Fruit fly (Drosophila melanogaster) whole organism, embryonic: ENCODE measurements around the gene CG17230.

Experiments used
- Abd-B ChIP-seq: fragments of 200-800 bp; sonication (Bioruptor generic); optimal IDR thresholded peaks from 2 replicates; lab custom pipeline; 2018; ENCODE audit warnings: missing biosample characterization, mild to moderate bottlenecking, missing genetic modification characterization, moderate library complexity
- Antp ChIP-seq: fragments of 200-800 bp; sonication (Bioruptor generic); optimal IDR thresholded peaks from 3 replicates; lab custom pipeline; 2016; ENCODE audit warnings: missing biosample characterization, missing genetic modification characterization
- CG10431 ChIP-seq: fragments of 200-800 bp; sonication (Bioruptor generic); optimal IDR thresholded peaks from 3 replicates; lab custom pipeline; 2018; ENCODE audit warnings: missing biosample characterization, mild to moderate bottlenecking, missing genetic modification characterization
- CG10543 ChIP-seq: fragments of 200-800 bp; sonication (Bioruptor generic); optimal IDR thresholded peaks from 3 replicates; lab custom pipeline; 2017; ENCODE audit warnings: missing biosample characterization, mild to moderate bottlenecking, missing genetic modification characterization, moderate library complexity
- CG10565 ChIP-seq: fragments of 200-800 bp; sonication (Bioruptor generic); optimal IDR thresholded peaks from 3 replicates; lab custom pipeline; 2016; ENCODE audit warnings: missing biosample characterization, mild to moderate bottlenecking, missing genetic modification characterization
- CG10654 ChIP-seq: fragments of 200-800 bp; sonication (Bioruptor generic); optimal IDR thresholded peaks from 2 replicates; lab custom pipeline; 2016; ENCODE audit warnings: missing biosample characterization, missing genetic modification characterization
- CG11504 ChIP-seq: fragments of 200-800 bp; sonication (Bioruptor generic); optimal IDR thresholded peaks from 3 replicates; lab custom pipeline; 2019; ENCODE audit warnings: missing biosample characterization, mild to moderate bottlenecking, missing genetic modification characterization, moderate library complexity
- CG12219 ChIP-seq: fragments of 200-800 bp; sonication (Bioruptor generic); optimal IDR thresholded peaks from 3 replicates; lab custom pipeline; 2018; ENCODE audit warnings: missing biosample characterization, mild to moderate bottlenecking, missing genetic modification characterization
- CG12391 ChIP-seq: fragments of 200-800 bp; sonication (Bioruptor generic); optimal IDR thresholded peaks from 3 replicates; lab custom pipeline; 2018; ENCODE audit warnings: missing biosample characterization, mild to moderate bottlenecking, missing genetic modification characterization, moderate library complexity
- CG12769 ChIP-seq: fragments of 200-800 bp; sonication (Bioruptor generic); optimal IDR thresholded peaks from 2 replicates; lab custom pipeline; 2019; ENCODE audit warnings: missing biosample characterization, mild to moderate bottlenecking, missing genetic modification characterization, moderate library complexity
- CG15479 ChIP-seq: fragments of 200-800 bp; sonication (Bioruptor generic); optimal IDR thresholded peaks from 3 replicates; lab custom pipeline; 2019; ENCODE audit warnings: missing biosample characterization, mild to moderate bottlenecking, missing genetic modification characterization, moderate library complexity
- CG1603 ChIP-seq: fragments of 200-800 bp; sonication (Bioruptor generic); optimal IDR thresholded peaks from 2 replicates; lab custom pipeline; 2019; ENCODE audit warnings: missing biosample characterization, mild to moderate bottlenecking, missing genetic modification characterization, moderate library complexity
- CG2199 ChIP-seq: fragments of 200-800 bp; sonication (Bioruptor generic); IDR thresholded peaks from 3 replicates; pipeline ENCODE4 v1.3.6; 2022; ENCODE audit warnings: missing biosample characterization, missing genetic modification characterization
- CG31388 ChIP-seq: fragments of 200-800 bp; sonication (Bioruptor generic); optimal IDR thresholded peaks from 2 replicates; lab custom pipeline; 2016; ENCODE audit warnings: missing biosample characterization, missing genetic modification characterization
- CG33557 ChIP-seq: fragments of 200-800 bp; sonication (Bioruptor generic); optimal IDR thresholded peaks from 2 replicates; lab custom pipeline; 2019; ENCODE audit warnings: missing biosample characterization, mild to moderate bottlenecking, missing genetic modification characterization, moderate library complexity
- CG3838 ChIP-seq: fragments of 200-800 bp; sonication (Bioruptor generic); optimal IDR thresholded peaks from 3 replicates; lab custom pipeline; 2016; ENCODE audit warnings: missing biosample characterization, missing genetic modification characterization
- CG5245 ChIP-seq: fragments of 200-800 bp; sonication (Bioruptor generic); optimal IDR thresholded peaks from 3 replicates; lab custom pipeline; 2016; ENCODE audit warnings: missing biosample characterization, missing genetic modification characterization
- CG7271 ChIP-seq: fragments of 200-800 bp; sonication (Bioruptor generic); optimal IDR thresholded peaks from 2 replicates; lab custom pipeline; 2018; ENCODE audit warnings: missing biosample characterization, mild to moderate bottlenecking, missing genetic modification characterization, moderate library complexity
- CG7928 ChIP-seq: fragments of 200-800 bp; sonication (Bioruptor generic); optimal IDR thresholded peaks from 2 replicates; lab custom pipeline; 2017; ENCODE audit warnings: missing biosample characterization, mild to moderate bottlenecking, missing genetic modification characterization
- CG8478 ChIP-seq: fragments of >200 bp; optimal IDR thresholded peaks from 2 replicates; lab custom pipeline; 2018
- CG8924 ChIP-seq: fragments of 200-800 bp; optimal IDR thresholded peaks from 3 replicates; lab custom pipeline; 2019; ENCODE audit warnings: missing biosample characterization, mild to moderate bottlenecking, missing genetic modification characterization, moderate library complexity
- CG9727 ChIP-seq: fragments of 200-800 bp; sonication (Bioruptor generic); optimal IDR thresholded peaks from 3 replicates; lab custom pipeline; 2017; ENCODE audit warnings: missing biosample characterization, mild to moderate bottlenecking, missing genetic modification characterization
- CoRest ChIP-seq: fragments of 200-800 bp; sonication (Bioruptor generic); optimal IDR thresholded peaks from 3 replicates; lab custom pipeline; 2018; ENCODE audit warnings: missing biosample characterization, mild to moderate bottlenecking, missing genetic modification characterization, moderate library complexity
- Dad ChIP-seq: fragments of 200-800 bp; sonication (Bioruptor generic); optimal IDR thresholded peaks from 3 replicates; lab custom pipeline; 2016; ENCODE audit warnings: missing biosample characterization, missing genetic modification characterization
- Ets97D ChIP-seq: fragments of 200-800 bp; sonication (Bioruptor generic); optimal IDR thresholded peaks from 3 replicates; lab custom pipeline; 2016; ENCODE audit warnings: missing biosample characterization, missing genetic modification characterization
- HLHmδ ChIP-seq: fragments of 200-800 bp; sonication (Bioruptor generic); optimal IDR thresholded peaks from 2 replicates; lab custom pipeline; 2018; ENCODE audit warnings: missing biosample characterization, mild to moderate bottlenecking, missing genetic modification characterization, moderate library complexity
- Hr3 ChIP-seq: fragments of 200-800 bp; sonication (Bioruptor generic); optimal IDR thresholded peaks from 3 replicates; lab custom pipeline; 2016; ENCODE audit warnings: missing biosample characterization, missing genetic modification characterization
- MTF-1 ChIP-seq: fragments of 200-800 bp; sonication (Bioruptor generic); optimal IDR thresholded peaks from 2 replicates; lab custom pipeline; 2018; ENCODE audit warnings: missing biosample characterization, mild to moderate bottlenecking, missing genetic modification characterization, borderline replicate concordance
- Myb ChIP-seq: fragments of 200-800 bp; sonication (Bioruptor generic); optimal IDR thresholded peaks from 2 replicates; lab custom pipeline; 2016; ENCODE audit warnings: missing biosample characterization, missing genetic modification characterization
- Six4 ChIP-seq: fragments of 200-800 bp; sonication (Bioruptor generic); optimal IDR thresholded peaks from 2 replicates; lab custom pipeline; 2016; ENCODE audit warnings: missing biosample characterization, missing genetic modification characterization
- ab ChIP-seq: fragments of 200-800 bp; sonication (Bioruptor generic); optimal IDR thresholded peaks from 2 replicates; lab custom pipeline; 2016; ENCODE audit warnings: missing biosample characterization, missing genetic modification characterization
- bcd ChIP-seq: fragments of 200-800 bp; sonication (Bioruptor generic); optimal IDR thresholded peaks from 2 replicates; lab custom pipeline; 2017; ENCODE audit warnings: missing biosample characterization, mild to moderate bottlenecking, missing genetic modification characterization
- caup ChIP-seq: fragments of 200-800 bp; sonication (Bioruptor generic); optimal IDR thresholded peaks from 3 replicates; lab custom pipeline; 2017; ENCODE audit warnings: missing biosample characterization, mild to moderate bottlenecking, missing genetic modification characterization, moderate library complexity; ENCODE audit not compliant: severe bottlenecking
- ci ChIP-seq: fragments of 200-800 bp; sonication (Bioruptor generic); IDR thresholded peaks from 3 replicates; pipeline ENCODE4 v1.3.6; 2022; ENCODE audit warnings: missing biosample characterization, missing genetic modification characterization
- dpn ChIP-seq, 2 experiments: fragments of 200-800 bp; sonication (Bioruptor generic); optimal IDR thresholded peaks; 3 replicates each; lab custom pipeline; 2016; ENCODE audit warnings: missing biosample characterization in 2 of 2, missing genetic modification characterization in 2 of 2
- emc ChIP-seq: fragments of 200-800 bp; sonication (Bioruptor generic); optimal IDR thresholded peaks from 2 replicates; lab custom pipeline; 2016; ENCODE audit warnings: missing biosample characterization, missing genetic modification characterization
- jing ChIP-seq: fragments of 200-800 bp; sonication (Bioruptor generic); optimal IDR thresholded peaks from 2 replicates; lab custom pipeline; 2018; ENCODE audit warnings: missing biosample characterization, mild to moderate bottlenecking, missing genetic modification characterization
- kay ChIP-seq: fragments of 200-800 bp; sonication (Bioruptor generic); optimal IDR thresholded peaks from 2 replicates; lab custom pipeline; 2016; ENCODE audit warnings: missing biosample characterization, missing genetic modification characterization
- knrl ChIP-seq: fragments of 200-800 bp; sonication (Bioruptor generic); IDR thresholded peaks from 3 replicates; pipeline ENCODE4 v1.3.6; 2022; ENCODE audit warnings: missing biosample characterization, missing genetic modification characterization; ENCODE audit not compliant: partially characterized antibody
- luna ChIP-seq: fragments of 200-800 bp; sonication (Bioruptor generic); optimal IDR thresholded peaks from 2 replicates; lab custom pipeline; 2016; ENCODE audit warnings: missing biosample characterization, missing genetic modification characterization
- oc ChIP-seq: fragments of 200-800 bp; sonication (Bioruptor generic); optimal IDR thresholded peaks from 2 replicates; lab custom pipeline; 2018; ENCODE audit warnings: missing biosample characterization, mild to moderate bottlenecking, missing genetic modification characterization, moderate library complexity
- pros ChIP-seq: fragments of 200-800 bp; sonication (Bioruptor generic); optimal IDR thresholded peaks from 3 replicates; lab custom pipeline; 2019; ENCODE audit warnings: missing biosample characterization, mild to moderate bottlenecking, missing genetic modification characterization, moderate library complexity
- repo ChIP-seq: fragments of 200-800 bp; sonication (Bioruptor generic); optimal IDR thresholded peaks from 2 replicates; lab custom pipeline; 2016; ENCODE audit warnings: missing biosample characterization, missing genetic modification characterization
- row ChIP-seq: fragments of 200-800 bp; sonication (Bioruptor generic); IDR thresholded peaks from 3 replicates; pipeline ENCODE4 v1.3.6; 2022; ENCODE audit warnings: missing biosample characterization, missing genetic modification characterization
- scrt ChIP-seq: fragments of 200-800 bp; sonication (Bioruptor generic); optimal IDR thresholded peaks from 2 replicates; lab custom pipeline; 2018; ENCODE audit warnings: missing biosample characterization, mild to moderate bottlenecking, missing genetic modification characterization, moderate library complexity
- sim ChIP-seq: fragments of 200-800 bp; sonication (Bioruptor generic); IDR thresholded peaks from 2 replicates; pipeline ENCODE4 v1.3.6; 2022; ENCODE audit warnings: missing biosample characterization, missing genetic modification characterization
- sisA ChIP-seq: fragments of 200-800 bp; sonication (Bioruptor generic); IDR thresholded peaks from 2 replicates; pipeline ENCODE4 v1.3.6; 2022; ENCODE audit warnings: missing biosample characterization, missing genetic modification characterization
- slou ChIP-seq: fragments of 200-800 bp; sonication (Bioruptor generic); optimal IDR thresholded peaks from 3 replicates; lab custom pipeline; 2016; ENCODE audit warnings: missing biosample characterization, missing genetic modification characterization
- tio ChIP-seq: fragments of 200-800 bp; sonication (Bioruptor generic); optimal IDR thresholded peaks from 2 replicates; lab custom pipeline; 2017; ENCODE audit warnings: missing biosample characterization, missing genetic modification characterization, inconsistent platforms
- ttk ChIP-seq: fragments of 200-800 bp; sonication (Bioruptor generic); IDR thresholded peaks from 2 replicates; pipeline ENCODE4 v2.1.2; 2022; ENCODE audit warnings: missing biosample characterization, missing genetic modification characterization
- yki ChIP-seq: fragments of >200 bp; optimal IDR thresholded peaks from 3 replicates; lab custom pipeline; 2018

Gene CG17230

DNA sequence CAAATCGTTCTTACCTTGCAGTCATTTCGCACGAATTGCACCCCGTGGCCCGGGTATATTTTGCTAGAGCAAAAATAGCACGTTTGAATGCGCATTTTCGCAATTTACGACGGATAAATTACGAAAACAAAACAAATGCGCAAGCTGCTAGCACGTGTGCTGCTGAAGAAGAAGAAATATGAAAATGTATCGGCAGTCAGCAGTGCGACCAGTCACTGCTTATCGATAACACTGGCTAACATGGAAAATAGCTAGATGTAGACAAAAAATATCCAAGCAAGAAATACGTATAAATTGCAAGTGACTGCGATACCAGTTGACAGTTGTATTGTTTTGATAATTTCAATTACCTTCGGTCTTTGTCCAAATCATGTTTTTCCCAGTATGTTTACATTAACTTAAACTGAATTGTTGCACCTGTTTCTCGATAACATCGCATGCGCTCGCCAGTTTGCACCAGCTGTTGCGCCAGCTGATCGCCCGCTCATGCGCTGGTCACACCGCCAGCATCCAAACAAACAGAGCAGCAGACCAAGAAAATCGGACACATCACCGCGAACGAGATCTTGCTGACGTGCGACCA lies 6.1 kb upstream of the CG17230 start, which contains the start of the genes RpL24-like and CG5276 (continued):
- no peak for TF ChIP-seq kay (GFP tag; lab: Kevin White, UChicago)
- no peak for TF ChIP-seq CG7928 (GFP tag; lab: Kevin White, UChicago)
- no peak for TF ChIP-seq emc (GFP tag; lab: Kevin White, UChicago)
- no peak for TF ChIP-seq CG11504 (tag; lab: Kevin White, UChicago)
- TF ChIP-seq oc (tag; lab: Kevin White, UChicago), result no peak
- TF ChIP-seq knrl (GFP tag; lab: Robert Waterston, UW), result peak; percentile 53; the same call in 1 of the 3 replicates
- TF ChIP-seq CG33557 (GFP tag; lab: Kevin White, UChicago), result no peak
- no peak for TF ChIP-seq CG7271 (tag; lab: Kevin White, UChicago)
- no peak for TF ChIP-seq jing
- TF ChIP-seq ab, result no peak
- TF ChIP-seq ci (GFP tag; lab: Robert Waterston, UW), result no peak
- no peak for TF ChIP-seq slou (GFP tag; lab: Kevin White, UChicago)
- no peak for TF ChIP-seq dpn (GFP tag; optimal IDR thresholded peaks at IDR 0.05; lab: Kevin White, UChicago)
- no peak for TF ChIP-seq CG12219 (GFP tag; lab: Kevin White, UChicago)
- no peak for TF ChIP-seq repo (GFP tag; lab: Kevin White, UChicago)
- no peak for TF ChIP-seq CG10543 (GFP tag; lab: Kevin White, UChicago)
- TF ChIP-seq ttk (GFP tag; lab: Robert Waterston, UW), result no peak
- TF ChIP-seq CG5245, result no peak
- TF ChIP-seq bcd (GFP tag; lab: Kevin White, UChicago), result no peak
- TF ChIP-seq Dad, result no peak
- TF ChIP-seq MTF-1 (GFP tag; lab: Kevin White, UChicago), result no peak
- TF ChIP-seq Antp (GFP tag; lab: Kevin White, UChicago), result no peak
- TF ChIP-seq tio (GFP tag; lab: Kevin White, UChicago), result no peak
- no peak for TF ChIP-seq CG10565 (GFP tag; lab: Kevin White, UChicago)
- TF ChIP-seq CG12769, result no peak
- no peak for TF ChIP-seq CG10654
- peak; percentile 30 for TF ChIP-seq CG12391 (tag; lab: Kevin White, UChicago)
- TF ChIP-seq Hr3 (GFP tag; lab: Kevin White, UChicago), result no peak
- no peak for TF ChIP-seq CG3838 (GFP tag; lab: Kevin White, UChicago)
- peak; percentile 54 for TF ChIP-seq row (GFP tag; lab: Robert Waterston, UW)
- TF ChIP-seq pros, result no peak
- peak; percentile 15 for TF ChIP-seq Myb (GFP tag; lab: Kevin White, UChicago)
- peak; percentile 46 for TF ChIP-seq CG9727 (GFP tag; lab: Kevin White, UChicago)
- TF ChIP-seq sisA, result no peak
- no peak for TF ChIP-seq luna (GFP tag; lab: Kevin White, UChicago)
- TF ChIP-seq CG31388 (GFP tag; lab: Kevin White, UChicago), result no peak
- TF ChIP-seq CG1603 (tag; lab: Kevin White, UChicago), result peak; percentile 83
- peak; percentile 59 for TF ChIP-seq Ets97D (GFP tag; lab: Kevin White, UChicago)
- no peak for TF ChIP-seq yki (lab: Kevin White, UChicago)
- TF ChIP-seq CoRest, result peak; percentile 14
- no peak for TF ChIP-seq CG2199 (GFP tag; lab: Robert Waterston, UW)
- no peak for TF ChIP-seq CG10431
- TF ChIP-seq HLHmδ, result peak; percentile 67
- no peak for TF ChIP-seq scrt
- peak; percentile 95 for TF ChIP-seq CG15479 (GFP tag; lab: Kevin White, UChicago)
- peak; percentile 2 for TF ChIP-seq CG8924 (tag; lab: Kevin White, UChicago)
- no peak for TF ChIP-seq Six4 (GFP tag; lab: Kevin White, UChicago)
- no peak for TF ChIP-seq CG8478 (lab: Kevin White, UChicago)
- TF ChIP-seq sim, result no peak
- no peak for TF ChIP-seq Abd-B
- TF ChIP-seq caup (GFP tag; lab: Kevin White, UChicago), result no peak
